Worm (Caenorhabditis elegans): Measurements from ENCODE around the gene lin-56.

- TF ChIP-seq W03F9.2 (tag; optimal IDR thresholded peaks at IDR 0.05) (no peak), him-1 (tag; optimal IDR thresholded peaks at IDR 0.05) (no peak)
Measured at ce11 chrII:10470159-10470558, 20.4 kb downstream of the lin-56 start, which contains the start of gene clec-143.
